Fruit fly (Drosophila melanogaster) whole organism, embryonic: Measurements from ENCODE around the gene Cyp310a1.

Experiments
- BEAF-32 ChIP-seq: fragments of 200-800 bp; sonication (Bioruptor generic); optimal IDR thresholded peaks from 3 replicates; lab custom pipeline; 2017; ENCODE audit warnings: missing biosample characterization, missing genetic modification characterization, mild to moderate bottlenecking, moderate library complexity, missing genetic modification reagents
- CG10267 ChIP-seq: fragments of 200-800 bp; sonication (Bioruptor generic); optimal IDR thresholded peaks from 2 replicates; lab custom pipeline; 2018; ENCODE audit warnings: missing biosample characterization, mild to moderate bottlenecking, missing genetic modification characterization, moderate library complexity
- CG11695 ChIP-seq: fragments of 200-800 bp; sonication (Bioruptor generic); IDR thresholded peaks from 3 replicates; pipeline ENCODE4 v1.3.6; 2022; ENCODE audit warnings: missing biosample characterization, missing genetic modification characterization
- CG14710 ChIP-seq: fragments of 200-800 bp; sonication (Bioruptor generic); optimal IDR thresholded peaks from 3 replicates; lab custom pipeline; 2019; ENCODE audit warnings: missing biosample characterization, mild to moderate bottlenecking, missing genetic modification characterization, moderate library complexity
- CG15514 ChIP-seq: fragments of 200-800 bp; sonication (Bioruptor generic); optimal IDR thresholded peaks from 3 replicates; lab custom pipeline; 2017; ENCODE audit warnings: missing biosample characterization, missing genetic modification characterization, mild to moderate bottlenecking, moderate library complexity, missing genetic modification reagents
- CG1603 ChIP-seq: fragments of 200-800 bp; sonication (Bioruptor generic); optimal IDR thresholded peaks from 2 replicates; lab custom pipeline; 2019; ENCODE audit warnings: missing biosample characterization, mild to moderate bottlenecking, missing genetic modification characterization, moderate library complexity
- CG17385 ChIP-seq: fragments of 200-800 bp; sonication (Bioruptor generic); optimal IDR thresholded peaks from 3 replicates; lab custom pipeline; 2018; ENCODE audit warnings: missing biosample characterization, mild to moderate bottlenecking, missing genetic modification characterization
- CG17829 ChIP-seq: fragments of 200-800 bp; optimal IDR thresholded peaks from 2 replicates; lab custom pipeline; 2019; ENCODE audit warnings: missing biosample characterization, mild to moderate bottlenecking, missing genetic modification characterization, moderate library complexity
- CG18599 ChIP-seq: fragments of 200-800 bp; sonication (Bioruptor generic); optimal IDR thresholded peaks from 3 replicates; lab custom pipeline; 2017; ENCODE audit warnings: missing biosample characterization, missing genetic modification characterization, mild to moderate bottlenecking, moderate library complexity, missing genetic modification reagents
- CG2116 ChIP-seq: fragments of 200-800 bp; sonication (Bioruptor generic); optimal IDR thresholded peaks from 3 replicates; lab custom pipeline; 2018; ENCODE audit warnings: missing biosample characterization, mild to moderate bottlenecking, missing genetic modification characterization
- CG34422 ChIP-seq: fragments of 200-800 bp; sonication (Bioruptor generic); IDR thresholded peaks from 3 replicates; pipeline ENCODE4 v1.3.6; 2022; ENCODE audit warnings: missing biosample characterization, missing genetic modification characterization
- CG4360 ChIP-seq: fragments of 200-800 bp; sonication (Bioruptor generic); IDR thresholded peaks from 2 replicates; pipeline ENCODE4 v1.3.6; 2022; ENCODE audit warnings: missing biosample characterization, missing genetic modification characterization
- CG4617 ChIP-seq: fragments of 200-800 bp; sonication (Bioruptor generic); optimal IDR thresholded peaks from 3 replicates; lab custom pipeline; 2016; ENCODE audit warnings: missing biosample characterization, missing genetic modification characterization, borderline replicate concordance
- CG6175 ChIP-seq: fragments of 200-800 bp; sonication (Bioruptor generic); IDR thresholded peaks from 3 replicates; pipeline ENCODE4 v1.3.6; 2022; ENCODE audit warnings: missing biosample characterization, missing genetic modification characterization
- CG6683 ChIP-seq: fragments of 200-800 bp; sonication (Bioruptor generic); optimal IDR thresholded peaks from 2 replicates; lab custom pipeline; 2017; ENCODE audit warnings: missing biosample characterization, mild to moderate bottlenecking, missing genetic modification characterization, missing genetic modification reagents
- CG8924 ChIP-seq: fragments of 200-800 bp; optimal IDR thresholded peaks from 3 replicates; lab custom pipeline; 2019; ENCODE audit warnings: missing biosample characterization, mild to moderate bottlenecking, missing genetic modification characterization, moderate library complexity
- Doc3 ChIP-seq: fragments of 200-800 bp; sonication (Bioruptor generic); IDR thresholded peaks from 3 replicates; pipeline ENCODE4 v1.3.6; 2022; ENCODE audit warnings: missing biosample characterization, missing genetic modification characterization; ENCODE audit not compliant: partially characterized antibody
- Dp ChIP-seq: fragments of 200-800 bp; sonication (Bioruptor generic); optimal IDR thresholded peaks from 2 replicates; lab custom pipeline; 2018; ENCODE audit warnings: missing biosample characterization, mild to moderate bottlenecking, missing genetic modification characterization, moderate library complexity
- Ets97D ChIP-seq: fragments of 200-800 bp; sonication (Bioruptor generic); optimal IDR thresholded peaks from 3 replicates; lab custom pipeline; 2016; ENCODE audit warnings: missing biosample characterization, missing genetic modification characterization
- HmgZ ChIP-seq: fragments of 200-800 bp; sonication (Bioruptor generic); optimal IDR thresholded peaks from 2 replicates; lab custom pipeline; 2018; ENCODE audit warnings: missing biosample characterization, mild to moderate bottlenecking, missing genetic modification characterization
- MBD-R2 ChIP-seq: fragments of 200-800 bp; sonication (Bioruptor generic); IDR thresholded peaks from 2 replicates; pipeline ENCODE4 v1.3.6; 2022; ENCODE audit warnings: missing biosample characterization, missing genetic modification characterization
- MESR4 ChIP-seq: fragments of 200-800 bp; sonication (Bioruptor generic); optimal IDR thresholded peaks from 2 replicates; lab custom pipeline; 2018; ENCODE audit warnings: missing biosample characterization, mild to moderate bottlenecking, missing genetic modification characterization, moderate library complexity
- Max ChIP-seq: fragments of 200-800 bp; sonication (Bioruptor generic); optimal IDR thresholded peaks from 2 replicates; lab custom pipeline; 2016; ENCODE audit warnings: missing biosample characterization, mild to moderate bottlenecking, missing genetic modification characterization
- Med ChIP-seq: fragments of 200-800 bp; sonication (Bioruptor generic); peaks from one replicate; lab custom pipeline; 2016; ENCODE audit warnings: missing biosample characterization, missing genetic modification characterization, mild to moderate bottlenecking, inconsistent platforms, moderate library complexity
- NK7.1 ChIP-seq: fragments of 200-800 bp; sonication (Bioruptor generic); optimal IDR thresholded peaks from 3 replicates; lab custom pipeline; 2016; ENCODE audit warnings: missing biosample characterization, missing genetic modification characterization
- Pdp1 ChIP-seq, 2 experiments: fragments of 200-800 bp; sonication (Bioruptor generic); optimal IDR thresholded peaks; 3 replicates each; lab custom pipeline; 2016; ENCODE audit warnings: missing biosample characterization in 2 of 2, missing genetic modification characterization in 2 of 2, mild to moderate bottlenecking in 1 of 2, moderate library complexity in 1 of 2
- Scr ChIP-seq: fragments of 200-800 bp; sonication (Bioruptor generic); IDR thresholded peaks from 2 replicates; pipeline ENCODE4 v1.3.6; 2022; ENCODE audit warnings: missing biosample characterization, missing genetic modification characterization; ENCODE audit not compliant: partially characterized antibody
- Stat92E ChIP-seq, 3 experiments: fragments of >200 bp in 2 of 3; fragments of 200-800 bp in 1 of 3; sonication (Bioruptor generic) in 1 of 3; optimal IDR thresholded peaks; 2 replicates each; lab custom pipeline; 2017 to 2019; ENCODE audit warnings: missing biosample characterization in 3 of 3, missing genetic modification characterization in 3 of 3, mild to moderate bottlenecking in 1 of 3, moderate library complexity in 1 of 3
- YL-1 ChIP-seq: fragments of 200-800 bp; sonication (Bioruptor generic); optimal IDR thresholded peaks from 3 replicates; lab custom pipeline; 2017; ENCODE audit warnings: missing biosample characterization, mild to moderate bottlenecking, missing genetic modification characterization
- ap ChIP-seq: fragments of 200-800 bp; sonication (Bioruptor generic); IDR thresholded peaks from 2 replicates; pipeline ENCODE4 v1.3.6; 2022; ENCODE audit warnings: missing biosample characterization, missing genetic modification characterization
- crp ChIP-seq, 2 experiments: fragments of 200-800 bp; sonication (Bioruptor generic); optimal IDR thresholded peaks; 2 replicates in 1 of 2; 3 replicates in 1 of 2; lab custom pipeline; 2017; ENCODE audit warnings: missing biosample characterization in 2 of 2, missing genetic modification characterization in 2 of 2, mild to moderate bottlenecking in 1 of 2, moderate library complexity in 1 of 2
- cwo ChIP-seq: fragments of 200-800 bp; sonication (Bioruptor generic); optimal IDR thresholded peaks from 3 replicates; lab custom pipeline; 2017; ENCODE audit warnings: missing biosample characterization, missing genetic modification characterization, mild to moderate bottlenecking, moderate library complexity, missing genetic modification reagents
- dm ChIP-seq: fragments of 200-800 bp; sonication (Bioruptor generic); optimal IDR thresholded peaks from 3 replicates; lab custom pipeline; 2016; ENCODE audit warnings: missing biosample characterization, missing genetic modification characterization
- grau ChIP-seq: fragments of 200-800 bp; optimal IDR thresholded peaks from 3 replicates; lab custom pipeline; 2019; ENCODE audit warnings: missing biosample characterization, mild to moderate bottlenecking, missing genetic modification characterization, moderate library complexity
- hth ChIP-seq: fragments of >200 bp; optimal IDR thresholded peaks from 2 replicates; lab custom pipeline; 2017; ENCODE audit warnings: inconsistent platforms
- lbe ChIP-seq: fragments of 200-800 bp; sonication (Bioruptor generic); optimal IDR thresholded peaks from 2 replicates; lab custom pipeline; 2016; ENCODE audit warnings: missing biosample characterization, mild to moderate bottlenecking, missing genetic modification characterization
- odd ChIP-seq: fragments of 200-800 bp; sonication (Bioruptor generic); optimal IDR thresholded peaks from 2 replicates; lab custom pipeline; 2017; ENCODE audit warnings: missing biosample characterization, mild to moderate bottlenecking, missing genetic modification characterization
- phol ChIP-seq: fragments of 200-800 bp; sonication (Bioruptor generic); optimal IDR thresholded peaks from 3 replicates; lab custom pipeline; 2018; ENCODE audit warnings: missing biosample characterization, mild to moderate bottlenecking, missing genetic modification characterization, moderate library complexity
- pzg ChIP-seq: fragments of 200-800 bp; sonication (Bioruptor generic); optimal IDR thresholded peaks from 3 replicates; lab custom pipeline; 2018; ENCODE audit warnings: missing biosample characterization, mild to moderate bottlenecking, missing genetic modification characterization, moderate library complexity
- row ChIP-seq: fragments of 200-800 bp; sonication (Bioruptor generic); IDR thresholded peaks from 3 replicates; pipeline ENCODE4 v1.3.6; 2022; ENCODE audit warnings: missing biosample characterization, missing genetic modification characterization
- stwl ChIP-seq: fragments of 200-800 bp; sonication (Bioruptor generic); optimal IDR thresholded peaks from 3 replicates; lab custom pipeline; 2018; ENCODE audit warnings: missing biosample characterization, mild to moderate bottlenecking, missing genetic modification characterization, moderate library complexity
- trem ChIP-seq: fragments of 200-800 bp; optimal IDR thresholded peaks from 3 replicates; lab custom pipeline; 2019; ENCODE audit warnings: missing biosample characterization, mild to moderate bottlenecking, missing genetic modification characterization, moderate library complexity
- tup ChIP-seq: fragments of 200-800 bp; sonication (Bioruptor generic); optimal IDR thresholded peaks from 2 replicates; lab custom pipeline; 2016; ENCODE audit warnings: missing biosample characterization, mild to moderate bottlenecking, missing genetic modification characterization, moderate library complexity
- twi ChIP-seq: fragments of 200-800 bp; optimal IDR thresholded peaks from 2 replicates; lab custom pipeline; 2019; ENCODE audit warnings: missing biosample characterization, mild to moderate bottlenecking, missing genetic modification characterization, moderate library complexity
- vvl ChIP-seq: fragments of 200-800 bp; sonication (Bioruptor generic); IDR thresholded peaks from 2 replicates; pipeline ENCODE4 v1.3.6; 2022; ENCODE audit warnings: missing biosample characterization, missing genetic modification characterization

Cyp310a1 gene

DNA sequence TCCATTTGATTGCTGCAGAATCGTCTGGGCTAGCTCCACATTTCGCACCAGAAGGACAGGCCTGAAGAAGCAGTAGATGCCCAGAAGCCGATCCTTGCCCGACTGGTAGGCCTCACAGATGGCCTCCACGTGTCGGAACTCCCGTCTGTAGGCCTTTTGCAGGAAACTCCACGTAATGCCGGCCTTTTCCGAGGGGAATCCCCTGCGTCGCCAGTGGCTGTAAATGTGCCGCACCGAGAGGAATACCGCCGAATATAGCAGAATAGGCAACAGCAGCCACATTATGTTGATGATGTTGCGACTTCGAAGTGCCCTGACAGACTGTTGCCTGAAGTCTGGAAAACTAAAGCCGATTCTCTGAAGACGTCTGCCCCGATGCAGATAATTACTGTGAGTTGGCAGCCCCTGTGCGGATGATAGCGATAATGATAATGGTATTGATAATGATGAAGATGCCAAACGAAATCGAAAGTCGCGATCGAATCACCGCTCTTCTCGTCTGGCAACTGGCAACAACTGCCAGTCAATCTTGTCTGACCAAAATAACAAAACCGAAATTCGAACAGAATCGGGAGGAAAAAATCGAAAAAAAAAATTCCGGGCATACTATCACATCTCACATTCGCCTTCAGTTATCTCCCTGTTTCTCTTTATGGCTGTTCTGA is at the start of gene Cyp310a1:
Cyp310a1 (minus strand) TSS at position 348 of the 665 bp plus-strand sequence.
- TF ChIP-seq twi (tag; lab: Kevin White, UChicago) = peak; percentile 83
- no peak for TF ChIP-seq Stat92E (GFP tag; optimal IDR thresholded peaks at IDR 0.05; lab: Kevin White, UChicago)
- TF ChIP-seq vvl = no peak
- TF ChIP-seq trem (tag; lab: Kevin White, UChicago) = peak; percentile 48
- no peak for TF ChIP-seq CG11695 (GFP tag; lab: Robert Waterston, UW)
- no peak for TF ChIP-seq hth (lab: Kevin White, UChicago)
- TF ChIP-seq CG18599 (GFP tag; lab: Kevin White, UChicago) = no peak
- TF ChIP-seq ap = no peak
- TF ChIP-seq Scr = no peak
- peak; percentile 34 for TF ChIP-seq Med (GFP tag; lab: Kevin White, UChicago)
- no peak for TF ChIP-seq CG8924 (tag; lab: Kevin White, UChicago)
- TF ChIP-seq odd (GFP tag; lab: Kevin White, UChicago) = no peak
- TF ChIP-seq CG6683 (GFP tag; lab: Kevin White, UChicago) = no peak
- TF ChIP-seq NK7.1 (GFP tag; lab: Kevin White, UChicago) = no peak
- no peak for TF ChIP-seq CG15514 (GFP tag; lab: Kevin White, UChicago)

DNA sequence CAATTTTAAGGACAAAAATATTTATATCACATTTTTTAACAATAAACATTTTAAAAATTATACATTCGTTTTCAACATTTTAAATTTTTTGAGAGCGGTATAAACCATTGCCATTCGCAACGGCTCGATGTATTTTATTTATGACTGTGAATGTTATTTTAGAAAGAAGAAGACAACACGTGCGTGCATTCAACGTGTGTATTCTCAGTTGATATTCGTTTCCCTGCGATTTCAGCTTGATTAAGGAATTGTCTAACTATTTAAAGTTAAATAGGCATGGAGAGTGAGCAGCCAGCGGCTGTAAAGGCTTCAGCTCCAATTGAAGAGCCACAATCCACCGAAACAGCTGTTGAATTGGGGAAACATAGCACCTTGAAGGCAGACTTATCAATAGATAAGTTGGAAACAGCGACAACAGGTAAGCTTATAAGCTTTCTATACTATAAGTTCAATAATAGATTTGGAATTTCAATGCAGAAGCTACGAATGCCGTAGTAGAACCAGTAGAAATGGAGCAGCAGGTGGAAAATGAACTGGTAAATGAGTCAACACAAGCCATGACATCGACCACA is 45.8 kb upstream of the Cyp310a1 start, which contains the start of gene CG10341:
CG10341 (plus strand) TSS at position 156 of the 572 bp plus-strand sequence.
- TF ChIP-seq cwo (GFP tag; lab: Kevin White, UChicago) (peak; percentile 98), CG17385 (peak; percentile 98), MBD-R2 (peak; percentile 73), pzg (GFP tag; lab: Kevin White, UChicago) (peak; percentile 49), MESR4 (GFP tag; lab: Kevin White, UChicago) (peak; percentile 83), CG4360 (GFP tag; lab: Robert Waterston, UW) (no peak), tup (GFP tag; lab: Kevin White, UChicago) (no peak), CG6175 (GFP tag; lab: Robert Waterston, UW) (no peak), CG4617 (peak; percentile 34), crp (GFP tag; optimal IDR thresholded peaks at IDR 0.05; lab: Kevin White, UChicago) (peak in 1 of 2 experiments; percentile 74), Ets97D (GFP tag; lab: Kevin White, UChicago) (peak; percentile 16), BEAF-32 (peak; percentile 25), CG17829 (tag; lab: Kevin White, UChicago) (peak; percentile 16), CG1603 (peak; percentile 7), Dp (GFP tag; lab: Kevin White, UChicago) (peak; percentile 86), Max (peak; percentile 84), CG15514 (GFP tag; lab: Kevin White, UChicago) (peak; percentile 43), phol (peak; percentile 12), row (peak; percentile 31; the same call in 1 of the 3 replicates), lbe (GFP tag; lab: Kevin White, UChicago) (peak; percentile 20), YL-1 (GFP tag; lab: Kevin White, UChicago) (peak; percentile 75), CG14710 (tag; lab: Kevin White, UChicago) (peak; percentile 16), trem (tag; lab: Kevin White, UChicago) (peak; percentile 15), grau (tag; lab: Kevin White, UChicago) (peak; percentile 7), NK7.1 (GFP tag; lab: Kevin White, UChicago) (no peak), CG34422 (peak; percentile 57; the same call in 1 of the 3 replicates), HmgZ (tag; lab: Kevin White, UChicago) (peak; percentile 14), Doc3 (GFP tag; lab: Robert Waterston, UW) (no peak), CG2116 (peak; percentile 9), stwl (tag; lab: Kevin White, UChicago) (peak; percentile 24), CG10267 (tag; lab: Kevin White, UChicago) (peak; percentile 8), Pdp1 (GFP tag; optimal IDR thresholded peaks at IDR 0.05; lab: Kevin White, UChicago) (peak in 1 of 2 experiments; percentile 3), dm (GFP tag; lab: Kevin White, UChicago) (peak; percentile 95)
